Worm (Caenorhabditis elegans) whole organism, mixed stage, embryonic: Measurements from ENCODE around the gene C02E7.7.

Source experiments
- M03D4.4 ChIP-seq: sonication (generic microtip); optimal IDR thresholded peaks from 2 replicates; lab custom pipeline; 2017; ENCODE audit warnings: mild to moderate bottlenecking, missing genetic modification characterization, missing compliant biosample characterization
- bed-3 ChIP-seq: fragments of 200-800 bp; sonication (Bioruptor generic); optimal IDR thresholded peaks from 3 replicates; lab custom pipeline; 2018; ENCODE audit warnings: mild to moderate bottlenecking, missing genetic modification characterization, moderate library complexity, missing compliant biosample characterization
- blmp-1 ChIP-seq: fragments of 150-350 bp; optimal IDR thresholded peaks from 2 replicates; lab custom pipeline; 2014; ENCODE audit warnings: missing biosample characterization, missing genetic modification characterization
- ceh-39 ChIP-seq: fragments of 150-350 bp; optimal IDR thresholded peaks from 2 replicates; lab custom pipeline; 2014; ENCODE audit warnings: missing biosample characterization, missing genetic modification characterization
- ceh-43 ChIP-seq: fragments of 200-800 bp; sonication (Bioruptor generic); optimal IDR thresholded peaks from 2 replicates; lab custom pipeline; 2018; ENCODE audit warnings: mild to moderate bottlenecking, missing genetic modification characterization, moderate library complexity, missing compliant biosample characterization
- ceh-83 ChIP-seq: fragments of 200-800 bp; sonication (Bioruptor generic); optimal IDR thresholded peaks from 2 replicates; lab custom pipeline; 2018; ENCODE audit warnings: mild to moderate bottlenecking, missing genetic modification characterization, missing compliant biosample characterization
- ces-1 ChIP-seq: fragments of 150-350 bp; optimal IDR thresholded peaks from 2 replicates; lab custom pipeline; 2014; ENCODE audit warnings: missing biosample characterization, missing genetic modification reagents, missing genetic modification characterization
- cnd-1 ChIP-seq: fragments of 200-800 bp; sonication (Bioruptor generic); optimal IDR thresholded peaks from 2 replicates; lab custom pipeline; 2018; ENCODE audit warnings: mild to moderate bottlenecking, missing genetic modification characterization, missing compliant biosample characterization
- drap-1 ChIP-seq: fragments of 200-800 bp; sonication (Bioruptor generic); optimal IDR thresholded peaks from 3 replicates; lab custom pipeline; 2018; ENCODE audit warnings: mild to moderate bottlenecking, missing genetic modification characterization, missing compliant biosample characterization
- elt-1 ChIP-seq: sonication (generic microtip); optimal IDR thresholded peaks from 2 replicates; lab custom pipeline; 2017; ENCODE audit warnings: missing genetic modification characterization, mild to moderate bottlenecking, missing compliant biosample characterization, antibody characterized with exemption, moderate library complexity, borderline replicate concordance; ENCODE audit not compliant: insufficient read depth
- elt-3 ChIP-seq: fragments of 150-350 bp; optimal IDR thresholded peaks from 2 replicates; lab custom pipeline; 2014; ENCODE audit warnings: missing biosample characterization, missing genetic modification characterization
- flh-1 ChIP-seq: fragments of 200-800 bp; sonication (Bioruptor generic); optimal IDR thresholded peaks from 2 replicates; lab custom pipeline; 2018; ENCODE audit warnings: mild to moderate bottlenecking, missing genetic modification characterization, moderate library complexity, missing compliant biosample characterization
- ham-2 ChIP-seq: fragments of 200-800 bp; sonication (Bioruptor generic); optimal IDR thresholded peaks from 2 replicates; lab custom pipeline; 2018; ENCODE audit warnings: mild to moderate bottlenecking, missing genetic modification characterization, missing compliant biosample characterization
- hlh-1 ChIP-seq: fragments of 150-350 bp; optimal IDR thresholded peaks from 2 replicates; lab custom pipeline; 2014; ENCODE audit warnings: missing biosample characterization, missing genetic modification reagents, missing genetic modification characterization
- lin-13 ChIP-seq: fragments of 150-350 bp; optimal IDR thresholded peaks from 2 replicates; lab custom pipeline; 2014; ENCODE audit warnings: missing biosample characterization, missing genetic modification characterization
- lin-32 ChIP-seq: fragments of 200-800 bp; sonication (Bioruptor generic); optimal IDR thresholded peaks from 2 replicates; lab custom pipeline; 2018; ENCODE audit warnings: mild to moderate bottlenecking, missing genetic modification characterization, missing compliant biosample characterization
- mab-5 ChIP-seq: fragments of 150-350 bp; optimal IDR thresholded peaks from 2 replicates; lab custom pipeline; 2014; ENCODE audit warnings: missing biosample characterization, missing genetic modification characterization
- mep-1 ChIP-seq: fragments of 150-350 bp; optimal IDR thresholded peaks from 2 replicates; lab custom pipeline; 2017; ENCODE audit warnings: missing biosample characterization, missing genetic modification reagents, missing genetic modification characterization, inconsistent platforms
- mls-2 ChIP-seq: sonication (generic microtip); optimal IDR thresholded peaks from 2 replicates; lab custom pipeline; 2016; ENCODE audit warnings: mild to moderate bottlenecking, missing genetic modification characterization, moderate library complexity, missing compliant biosample characterization
- nhr-12 ChIP-seq: fragments of 150-350 bp; optimal IDR thresholded peaks from 2 replicates; lab custom pipeline; 2014; ENCODE audit warnings: missing biosample characterization, missing genetic modification characterization
- nhr-237 ChIP-seq: fragments of 150-350 bp; optimal IDR thresholded peaks from 2 replicates; lab custom pipeline; 2014; ENCODE audit warnings: missing biosample characterization, missing genetic modification characterization
- nhr-28 ChIP-seq: fragments of 150-350 bp; optimal IDR thresholded peaks from 2 replicates; lab custom pipeline; 2014; ENCODE audit warnings: missing biosample characterization, missing genetic modification characterization
- nhr-76 ChIP-seq: sonication (generic microtip); optimal IDR thresholded peaks from 2 replicates; lab custom pipeline; 2017; ENCODE audit warnings: missing biosample characterization, missing genetic modification characterization
- pha-4 ChIP-seq: fragments of 150-350 bp; optimal IDR thresholded peaks from 2 replicates; lab custom pipeline; 2018; ENCODE audit warnings: missing biosample characterization, missing genetic modification reagents, missing genetic modification characterization
- sem-2 ChIP-seq: fragments of 200-800 bp; sonication (Bioruptor generic); optimal IDR thresholded peaks from 2 replicates; lab custom pipeline; 2018; ENCODE audit warnings: mild to moderate bottlenecking, missing genetic modification characterization, missing compliant biosample characterization
- snpc-4 ChIP-seq: fragments of 150-350 bp; optimal IDR thresholded peaks from 2 replicates; lab custom pipeline; 2014; ENCODE audit warnings: missing biosample characterization, missing genetic modification characterization
- sptf-1 ChIP-seq: sonication (generic microtip); optimal IDR thresholded peaks from 2 replicates; lab custom pipeline; 2017; ENCODE audit warnings: mild to moderate bottlenecking, missing genetic modification characterization, moderate library complexity, missing compliant biosample characterization
- tbx-8 ChIP-seq: fragments of 200-800 bp; sonication (Bioruptor generic); optimal IDR thresholded peaks from 2 replicates; lab custom pipeline; 2018; ENCODE audit warnings: mild to moderate bottlenecking, missing genetic modification characterization, moderate library complexity, missing compliant biosample characterization
- unc-120 ChIP-seq: sonication (generic microtip); optimal IDR thresholded peaks from 2 replicates; lab custom pipeline; 2017; ENCODE audit warnings: missing genetic modification characterization, missing compliant biosample characterization; ENCODE audit not compliant: poor library complexity, severe bottlenecking
- unc-39 ChIP-seq: fragments of 150-350 bp; optimal IDR thresholded peaks from 2 replicates; lab custom pipeline; 2014; ENCODE audit warnings: missing biosample characterization, missing genetic modification characterization
- ztf-11 ChIP-seq: fragments of 150-350 bp; optimal IDR thresholded peaks from 2 replicates; lab custom pipeline; 2014; ENCODE audit warnings: missing biosample characterization, missing genetic modification characterization

C02E7.7 gene

ce11 chrV:4889477-4889876 is 28.9 kb downstream of the C02E7.7 start, which contains the start of gene ugt-12:
Gene ugt-12, minus strand, starts transcription at chrV:4889629.
- TF ChIP-seq sem-2 (GFP tag; lab: Kevin White, UChicago) (no peak), M03D4.4 (tag; lab: Kevin White, UChicago) (no peak)

ce11 chrV:4885372-4885771 is 33.0 kb downstream of the C02E7.7 start, which contains the start of gene T19H12.3:
Gene T19H12.3, plus strand, starts transcription at chrV:4885672.
- TF ChIP-seq mab-5 (tag; lab: Kevin White, UChicago) (no peak), nhr-237 (tag; lab: Kevin White, UChicago) (no peak), nhr-28 (tag; lab: Kevin White, UChicago) (no peak), hlh-1 (tag; lab: Kevin White, UChicago) (no peak), ztf-11 (tag; lab: Kevin White, UChicago) (no peak), sem-2 (GFP tag; lab: Kevin White, UChicago) (no peak), tbx-8 (GFP tag; lab: Kevin White, UChicago) (no peak), unc-120 (tag; lab: Kevin White, UChicago) (no peak), blmp-1 (tag; lab: Kevin White, UChicago) (no peak), drap-1 (GFP tag; lab: Kevin White, UChicago) (no peak), ham-2 (GFP tag; lab: Kevin White, UChicago) (no peak), flh-1 (GFP tag; lab: Kevin White, UChicago) (no peak)

ce11 chrV:4884490-4884889 is 33.9 kb downstream of the C02E7.7 start, which contains the start of gene T19H12.12:
Gene T19H12.12, plus strand, starts transcription at chrV:4884790.
- no peak for TF ChIP-seq sem-2 (GFP tag; lab: Kevin White, UChicago)
- no peak for TF ChIP-seq ces-1 (GFP tag; lab: Kevin White, UChicago)
- TF ChIP-seq cnd-1 (tag; lab: Kevin White, UChicago), result no peak
- no peak for TF ChIP-seq mls-2 (tag; lab: Kevin White, UChicago)
- TF ChIP-seq hlh-1 (tag; lab: Kevin White, UChicago), result no peak
- no peak for TF ChIP-seq nhr-76
- no peak for TF ChIP-seq elt-3 (tag; lab: Kevin White, UChicago)
- TF ChIP-seq snpc-4 (tag; lab: Kevin White, UChicago), result no peak
- no peak for TF ChIP-seq bed-3 (GFP tag; lab: Kevin White, UChicago)
- no peak for TF ChIP-seq ham-2 (GFP tag; lab: Kevin White, UChicago)
- TF ChIP-seq mep-1 (tag; lab: Kevin White, UChicago), result no peak
- TF ChIP-seq nhr-28 (tag; lab: Kevin White, UChicago), result no peak
- no peak for TF ChIP-seq flh-1 (GFP tag; lab: Kevin White, UChicago)
- TF ChIP-seq nhr-12 (tag; lab: Kevin White, UChicago), result no peak

ce11 chrV:4881377-4881776 is 37.0 kb downstream of the C02E7.7 start, which contains the start of gene str-32:
Gene str-32, minus strand, starts transcription at chrV:4881477.
- TF ChIP-seq nhr-12 (tag; lab: Kevin White, UChicago), result no peak
- TF ChIP-seq ces-1 (GFP tag; lab: Kevin White, UChicago), result no peak
- no peak for TF ChIP-seq pha-4 (tag; lab: Kevin White, UChicago)
- TF ChIP-seq sptf-1, result no peak
- TF ChIP-seq elt-3 (tag; lab: Kevin White, UChicago), result no peak
- TF ChIP-seq lin-32 (GFP tag; lab: Kevin White, UChicago), result no peak
- TF ChIP-seq flh-1 (GFP tag; lab: Kevin White, UChicago), result no peak
- TF ChIP-seq ceh-43 (GFP tag; lab: Kevin White, UChicago), result no peak
- TF ChIP-seq M03D4.4 (tag; lab: Kevin White, UChicago), result no peak
- TF ChIP-seq elt-1 (tag; lab: Kevin White, UChicago), result no peak
- TF ChIP-seq mep-1 (tag; lab: Kevin White, UChicago), result no peak
- no peak for TF ChIP-seq nhr-76

ce11 chrV:4879251-4879650 is 39.1 kb downstream of the C02E7.7 start, which contains the start of gene T19H12.15:
Gene T19H12.15, minus strand, starts transcription at chrV:4879351.
- no peak for TF ChIP-seq lin-32 (GFP tag; lab: Kevin White, UChicago)
- TF ChIP-seq sptf-1, result no peak
- no peak for TF ChIP-seq nhr-76
- no peak for TF ChIP-seq lin-13
- TF ChIP-seq mls-2 (tag; lab: Kevin White, UChicago), result no peak
- no peak for TF ChIP-seq flh-1 (GFP tag; lab: Kevin White, UChicago)
- no peak for TF ChIP-seq unc-39 (tag; lab: Kevin White, UChicago)
- TF ChIP-seq tbx-8 (GFP tag; lab: Kevin White, UChicago), result no peak
- no peak for TF ChIP-seq ceh-39
- TF ChIP-seq nhr-237 (tag; lab: Kevin White, UChicago), result no peak
- TF ChIP-seq ceh-83 (GFP tag; lab: Kevin White, UChicago), result no peak
- TF ChIP-seq mep-1 (tag; lab: Kevin White, UChicago), result no peak
- no peak for TF ChIP-seq elt-3 (tag; lab: Kevin White, UChicago)
- no peak for TF ChIP-seq ces-1 (GFP tag; lab: Kevin White, UChicago)
- TF ChIP-seq elt-1 (tag; lab: Kevin White, UChicago), result no peak
- TF ChIP-seq cnd-1 (tag; lab: Kevin White, UChicago), result no peak
